Worm (Caenorhabditis elegans) whole organism, L2 larva: ENCODE data around the gene R02E4.3.

Source experiments
- C34F6.9 ChIP-seq: fragments of 150-350 bp; optimal IDR thresholded peaks from 2 replicates; lab custom pipeline; 2014; ENCODE audit warnings: missing biosample characterization, missing genetic modification characterization
- F13H6.1 ChIP-seq: sonication (generic microtip); optimal IDR thresholded peaks from 2 replicates; lab custom pipeline; 2016; ENCODE audit warnings: missing genetic modification characterization, missing compliant biosample characterization
- R02D3.7 ChIP-seq: fragments of 150-350 bp; optimal IDR thresholded peaks from 2 replicates; lab custom pipeline; 2014; ENCODE audit warnings: missing biosample characterization, missing genetic modification characterization
- ZK546.5 ChIP-seq: sonication (generic microtip); optimal IDR thresholded peaks from 2 replicates; lab custom pipeline; 2017; ENCODE audit warnings: missing biosample characterization, missing genetic modification characterization
- alr-1 ChIP-seq: fragments of 150-350 bp; optimal IDR thresholded peaks from 2 replicates; lab custom pipeline; 2014; ENCODE audit warnings: missing biosample characterization, missing genetic modification characterization
- aly-2 ChIP-seq: fragments of 150-350 bp; optimal IDR thresholded peaks from 2 replicates; lab custom pipeline; 2014; ENCODE audit warnings: missing biosample characterization, missing genetic modification characterization
- blmp-1 ChIP-seq: sonication (generic microtip); optimal IDR thresholded peaks from 2 replicates; lab custom pipeline; 2017; ENCODE audit warnings: missing genetic modification characterization, mild to moderate bottlenecking, missing compliant biosample characterization, antibody characterized with exemption, moderate library complexity; ENCODE audit not compliant: insufficient read depth
- ceh-16 ChIP-seq: fragments of 150-350 bp; optimal IDR thresholded peaks from 2 replicates; lab custom pipeline; 2014; ENCODE audit warnings: missing biosample characterization, missing genetic modification characterization
- ceh-82 ChIP-seq: fragments of 150-350 bp; optimal IDR thresholded peaks from 2 replicates; lab custom pipeline; 2014; ENCODE audit warnings: missing biosample characterization, missing genetic modification characterization
- crh-2 ChIP-seq: sonication (generic microtip); optimal IDR thresholded peaks from 2 replicates; lab custom pipeline; 2017; ENCODE audit warnings: missing biosample characterization, missing genetic modification characterization
- dmd-4 ChIP-seq: sonication (generic microtip); optimal IDR thresholded peaks from 2 replicates; lab custom pipeline; 2017; ENCODE audit warnings: missing biosample characterization, missing genetic modification characterization
- egl-27 ChIP-seq: sonication (generic microtip); optimal IDR thresholded peaks from 3 replicates; lab custom pipeline; 2017; ENCODE audit warnings: missing biosample characterization, missing genetic modification reagents, missing genetic modification characterization
- elt-1 ChIP-seq: fragments of 150-350 bp; optimal IDR thresholded peaks from 2 replicates; lab custom pipeline; 2014; ENCODE audit warnings: missing biosample characterization, missing genetic modification characterization
- elt-3 ChIP-seq: sonication (generic microtip); optimal IDR thresholded peaks from 2 replicates; lab custom pipeline; 2017; ENCODE audit warnings: missing biosample characterization, missing genetic modification characterization
- gmeb-1 ChIP-seq: fragments of 150-350 bp; optimal IDR thresholded peaks from 2 replicates; lab custom pipeline; 2014; ENCODE audit warnings: missing biosample characterization, missing genetic modification characterization
- lin-11 ChIP-seq: fragments of 150-350 bp; sonication (generic microtip); optimal IDR thresholded peaks from 2 replicates; lab custom pipeline; 2014; ENCODE audit warnings: missing biosample characterization, missing genetic modification characterization, inconsistent platforms, mixed read lengths
- lin-13 ChIP-seq: fragments of 150-350 bp; optimal IDR thresholded peaks from 2 replicates; lab custom pipeline; 2014; ENCODE audit warnings: missing biosample characterization, missing genetic modification reagents, missing genetic modification characterization
- lin-39 ChIP-seq: fragments of 150-350 bp; optimal IDR thresholded peaks from 2 replicates; lab custom pipeline; 2014; ENCODE audit warnings: missing biosample characterization, missing genetic modification reagents, missing genetic modification characterization
- lsy-2 ChIP-seq, 2 experiments: fragments of 150-350 bp in 1 of 2; sonication (generic microtip) in 1 of 2; optimal IDR thresholded peaks; 2 replicates each; lab custom pipeline; 2014 to 2017; ENCODE audit warnings: missing biosample characterization in 2 of 2, missing genetic modification characterization in 2 of 2
- mab-5 ChIP-seq: fragments of 150-350 bp; optimal IDR thresholded peaks from 2 replicates; lab custom pipeline; 2014; ENCODE audit warnings: missing biosample characterization, missing genetic modification characterization
- mbf-1 ChIP-seq: sonication (generic microtip); optimal IDR thresholded peaks from 2 replicates; lab custom pipeline; 2017; ENCODE audit warnings: missing biosample characterization, missing genetic modification characterization
- mdl-1 ChIP-seq, 2 experiments: fragments of 150-350 bp in 1 of 2; sonication (generic microtip) in 1 of 2; optimal IDR thresholded peaks; 2 replicates each; lab custom pipeline; 2017; ENCODE audit warnings: missing biosample characterization in 2 of 2, missing genetic modification characterization in 2 of 2
- nhr-10 ChIP-seq: sonication (generic microtip); optimal IDR thresholded peaks from 2 replicates; lab custom pipeline; 2017; ENCODE audit warnings: missing biosample characterization, missing genetic modification characterization
- nhr-11 ChIP-seq: fragments of 150-350 bp; optimal IDR thresholded peaks from 2 replicates; lab custom pipeline; 2014; ENCODE audit warnings: missing biosample characterization, missing genetic modification characterization
- nhr-12 ChIP-seq: fragments of 150-350 bp; optimal IDR thresholded peaks from 2 replicates; lab custom pipeline; 2014; ENCODE audit warnings: missing biosample characterization, missing genetic modification characterization
- nhr-129 ChIP-seq: fragments of 150-350 bp; optimal IDR thresholded peaks from 2 replicates; lab custom pipeline; 2014; ENCODE audit warnings: missing biosample characterization, missing genetic modification characterization
- nhr-21 ChIP-seq: fragments of 150-350 bp; optimal IDR thresholded peaks from 2 replicates; lab custom pipeline; 2014; ENCODE audit warnings: missing biosample characterization, missing genetic modification characterization
- nhr-23 ChIP-seq: fragments of 150-350 bp; optimal IDR thresholded peaks from 2 replicates; lab custom pipeline; 2014; ENCODE audit warnings: missing biosample characterization, missing genetic modification reagents, missing genetic modification characterization
- nhr-237 ChIP-seq: fragments of 150-350 bp; optimal IDR thresholded peaks from 2 replicates; lab custom pipeline; 2014; ENCODE audit warnings: missing biosample characterization, missing genetic modification characterization
- nhr-25 ChIP-seq: fragments of 150-350 bp; sonication (generic microtip); optimal IDR thresholded peaks from 3 replicates; lab custom pipeline; 2014; ENCODE audit warnings: missing biosample characterization, missing genetic modification characterization
- nhr-6 ChIP-seq: fragments of 150-350 bp; optimal IDR thresholded peaks from 2 replicates; lab custom pipeline; 2014; ENCODE audit warnings: missing biosample characterization, missing genetic modification characterization
- nhr-77 ChIP-seq: fragments of 150-350 bp; optimal IDR thresholded peaks from 2 replicates; lab custom pipeline; 2014; ENCODE audit warnings: missing biosample characterization, missing genetic modification characterization
- peb-1 ChIP-seq: fragments of 150-350 bp; optimal IDR thresholded peaks from 2 replicates; lab custom pipeline; 2014; ENCODE audit warnings: missing biosample characterization, missing genetic modification characterization
- sem-4 ChIP-seq: fragments of 150-350 bp; optimal IDR thresholded peaks from 2 replicates; lab custom pipeline; 2014; ENCODE audit warnings: missing biosample characterization, missing genetic modification reagents, missing genetic modification characterization
- skn-1 ChIP-seq: sonication (generic microtip); optimal IDR thresholded peaks from 2 replicates; lab custom pipeline; 2017; ENCODE audit warnings: missing biosample characterization, missing genetic modification characterization
- sma-3 ChIP-seq: sonication (generic microtip); optimal IDR thresholded peaks from 2 replicates; lab custom pipeline; 2016; ENCODE audit warnings: missing genetic modification reagents, missing genetic modification characterization, missing compliant biosample characterization
- sma-9 ChIP-seq, 2 experiments: fragments of 150-350 bp in 1 of 2; sonication (generic microtip) in 1 of 2; optimal IDR thresholded peaks; 2 replicates each; lab custom pipeline; 2014 to 2016; ENCODE audit warnings: missing genetic modification characterization in 2 of 2, mild to moderate bottlenecking in 1 of 2, missing biosample characterization in 1 of 2, missing compliant biosample characterization in 1 of 2, missing genetic modification reagents in 1 of 2, moderate library complexity in 1 of 2
- snpc-4 ChIP-seq: fragments of 150-350 bp; optimal IDR thresholded peaks from 2 replicates; lab custom pipeline; 2014; ENCODE audit warnings: missing biosample characterization, missing genetic modification characterization
- unc-39 ChIP-seq: fragments of 150-350 bp; optimal IDR thresholded peaks from 2 replicates; lab custom pipeline; 2014; ENCODE audit warnings: missing biosample characterization, missing genetic modification characterization
- unc-55 ChIP-seq: fragments of 150-350 bp; sonication (generic microtip); optimal IDR thresholded peaks from 3 replicates; lab custom pipeline; 2014; ENCODE audit warnings: missing biosample characterization, missing genetic modification reagents, missing genetic modification characterization
- unc-62 ChIP-seq: fragments of 150-350 bp; optimal IDR thresholded peaks from 2 replicates; lab custom pipeline; 2014; ENCODE audit warnings: missing biosample characterization, missing genetic modification reagents, missing genetic modification characterization
- zag-1 ChIP-seq: fragments of 150-350 bp; optimal IDR thresholded peaks from 2 replicates; lab custom pipeline; 2014; ENCODE audit warnings: missing biosample characterization, missing genetic modification characterization
- ztf-1 ChIP-seq: fragments of 200-800 bp; sonication (Bioruptor generic); conservative IDR thresholded peaks from 2 replicates; pipeline ENCODE4 v1.3.6; 2022; ENCODE audit warnings: missing genetic modification characterization, missing compliant biosample characterization
- ztf-11 ChIP-seq: sonication (generic microtip); optimal IDR thresholded peaks from 2 replicates; lab custom pipeline; 2017; ENCODE audit warnings: missing biosample characterization, missing genetic modification characterization
- ztf-4 ChIP-seq: fragments of 150-350 bp; optimal IDR thresholded peaks from 2 replicates; lab custom pipeline; 2014; ENCODE audit warnings: missing biosample characterization, missing genetic modification characterization

R02E4.3 gene

ce11 chrX:4146798-4147543 lies 45.0 kb upstream of the R02E4.3 start:
- TF ChIP-seq ztf-4 (tag; lab: Kevin White, UChicago): peak; percentile 36
- TF ChIP-seq skn-1 (tag; lab: Kevin White, UChicago): no peak
- no peak for TF ChIP-seq unc-55
- no peak for TF ChIP-seq unc-62 (GFP tag; lab: Kevin White, UChicago)
- no peak for TF ChIP-seq egl-27 (tag; lab: Kevin White, UChicago)
- peak; percentile 11 for TF ChIP-seq sma-3 (GFP tag; lab: Kevin White, UChicago)
- TF ChIP-seq nhr-237 (tag; lab: Kevin White, UChicago): no peak
- TF ChIP-seq nhr-23 (tag; lab: Kevin White, UChicago): no peak
- TF ChIP-seq elt-1 (tag; lab: Kevin White, UChicago): no peak
- TF ChIP-seq mbf-1: no peak
- TF ChIP-seq crh-2 (tag; lab: Kevin White, UChicago): no peak
- TF ChIP-seq lsy-2 (tag; optimal IDR thresholded peaks at IDR 0.05; lab: Kevin White, UChicago): no peak
- no peak for TF ChIP-seq unc-39 (tag; lab: Kevin White, UChicago)

ce11 chrX:4146046-4146445 lies 44.1 kb upstream of the R02E4.3 start:
- TF ChIP-seq nhr-129 (tag; lab: Kevin White, UChicago) (peak; percentile 45), ztf-4 (tag; lab: Kevin White, UChicago) (peak; percentile 91), nhr-25 (peak; percentile 12), nhr-23 (tag; lab: Kevin White, UChicago) (no peak), sma-3 (GFP tag; lab: Kevin White, UChicago) (no peak)

- TF ChIP-seq nhr-10 (tag; lab: Kevin White, UChicago): peak; percentile 3
- peak; percentile 94 to 96 for TF ChIP-seq mdl-1 (tag; optimal IDR thresholded peaks at IDR 0.05; lab: Kevin White, UChicago)
- TF ChIP-seq nhr-21 (tag; lab: Kevin White, UChicago): peak; percentile 76
- TF ChIP-seq mbf-1: no peak
- TF ChIP-seq crh-2 (tag; lab: Kevin White, UChicago): peak; percentile 80
- TF ChIP-seq alr-1 (tag; lab: Kevin White, UChicago): no peak
- TF ChIP-seq ceh-16 (tag; lab: Kevin White, UChicago): no peak
- peak; percentile 86 for TF ChIP-seq sem-4 (tag; lab: Kevin White, UChicago)
- TF ChIP-seq nhr-11: no peak
- peak; percentile 74 for TF ChIP-seq egl-27 (tag; lab: Kevin White, UChicago)
- TF ChIP-seq snpc-4 (tag; lab: Kevin White, UChicago): no peak
- no peak for TF ChIP-seq lin-39
- TF ChIP-seq F13H6.1: peak; percentile 85
- peak; percentile 30 for TF ChIP-seq zag-1 (tag; lab: Kevin White, UChicago)
- TF ChIP-seq blmp-1 (tag; lab: Kevin White, UChicago): no peak
- peak; percentile 70 for TF ChIP-seq C34F6.9
- TF ChIP-seq ceh-82 (tag; lab: Kevin White, UChicago): peak; percentile 32
- TF ChIP-seq nhr-23 (tag; lab: Kevin White, UChicago): no peak
- peak; percentile 86 for TF ChIP-seq unc-55
- TF ChIP-seq gmeb-1 (tag; lab: Kevin White, UChicago): no peak
- no peak for TF ChIP-seq ZK546.5 (tag; lab: Kevin White, UChicago)
- no peak for TF ChIP-seq nhr-6 (tag; lab: Kevin White, UChicago)
- TF ChIP-seq ztf-1: no peak
- no peak for TF ChIP-seq elt-1 (tag; lab: Kevin White, UChicago)
- peak; percentile 79 for TF ChIP-seq ztf-4 (tag; lab: Kevin White, UChicago)
- TF ChIP-seq mab-5: peak; percentile 62
- TF ChIP-seq nhr-12 (tag; lab: Kevin White, UChicago): no peak
- TF ChIP-seq ztf-11: no peak
- no peak for TF ChIP-seq peb-1
- TF ChIP-seq sma-3 (GFP tag; lab: Kevin White, UChicago): peak; percentile 83
- peak; percentile 97 for TF ChIP-seq sma-9 (GFP tag; optimal IDR thresholded peaks at IDR 0.05; lab: Kevin White, UChicago)
- peak; percentile 2 for TF ChIP-seq sma-9 (tag; optimal IDR thresholded peaks at IDR 0.05; lab: Kevin White, UChicago)
- no peak for TF ChIP-seq nhr-237 (tag; lab: Kevin White, UChicago)
- TF ChIP-seq R02D3.7: no peak
- TF ChIP-seq unc-62 (GFP tag; lab: Kevin White, UChicago): no peak
- TF ChIP-seq lin-11 (tag; lab: Kevin White, UChicago): peak; percentile 65
- no peak for TF ChIP-seq aly-2 (tag; lab: Kevin White, UChicago)
- TF ChIP-seq elt-3 (tag; lab: Kevin White, UChicago): no peak
- no peak for TF ChIP-seq dmd-4 (tag; lab: Kevin White, UChicago)
- peak; percentile 26 for TF ChIP-seq unc-39 (tag; lab: Kevin White, UChicago)
- peak; percentile 46 for TF ChIP-seq lin-13 (GFP tag; lab: Kevin White, UChicago)
- peak; percentile 72 for TF ChIP-seq nhr-129 (tag; lab: Kevin White, UChicago)
- peak; percentile 2 for TF ChIP-seq nhr-77 (tag; lab: Kevin White, UChicago)
Observed at ce11 chrX:4145051-4145826, 43.3 kb upstream of the R02E4.3 start.
